Fruit fly (Drosophila melanogaster) whole organism: ENCODE data around the gene esg.

ENCODE experiments used
- CG8478 ChIP-seq: fragments of >200 bp; optimal IDR thresholded peaks from 2 replicates; lab custom pipeline; 2018; ENCODE audit warnings: inconsistent platforms
- Dll ChIP-seq: fragments of >200 bp; optimal IDR thresholded peaks from 2 replicates; lab custom pipeline; 2017
- psq ChIP-seq: fragments of >200 bp; optimal IDR thresholded peaks from 2 replicates; lab custom pipeline; 2017
- usp ChIP-seq: fragments of >200 bp; optimal IDR thresholded peaks from 2 replicates; lab custom pipeline; 2017; ENCODE audit warnings: missing biosample characterization, missing genetic modification characterization, mixed read lengths

DNA sequence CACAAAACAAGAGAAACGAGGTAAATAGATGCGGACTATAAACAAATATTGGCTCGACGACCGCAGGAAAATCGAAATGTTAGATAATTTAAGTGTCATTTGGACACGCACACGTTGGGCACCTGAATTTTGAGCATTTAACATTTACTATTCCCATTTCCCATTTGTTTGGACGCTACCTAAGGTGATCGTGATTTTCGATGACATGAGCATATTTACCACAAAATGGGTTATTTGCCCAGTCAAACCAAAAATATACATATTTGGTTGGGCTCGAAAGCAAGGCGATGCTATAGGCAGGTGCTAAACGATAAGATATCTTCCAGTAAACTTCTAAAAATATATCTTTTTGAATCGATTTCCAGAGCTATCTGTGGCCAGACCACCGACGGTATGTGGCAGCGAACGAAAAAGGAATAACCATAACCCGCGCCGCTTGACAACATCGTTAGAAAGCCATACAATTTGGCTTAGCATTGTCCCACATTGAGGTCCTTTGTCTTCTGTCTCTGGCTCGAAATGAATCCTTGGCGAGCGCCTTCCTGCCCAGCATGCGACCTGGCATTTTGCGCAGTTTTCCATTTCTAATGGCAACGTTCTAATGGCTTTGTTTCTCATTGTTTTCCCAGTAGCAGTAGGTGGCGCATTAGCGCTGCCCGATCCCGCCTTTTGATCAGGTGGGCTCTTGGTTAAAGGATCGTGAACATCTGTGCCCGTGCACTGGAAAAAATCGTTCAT is 9.4 kb upstream of the esg start:
- TF ChIP-seq usp (GFP tag; lab: Kevin White, UChicago) (no peak), Dll (lab: Kevin White, UChicago) (no peak), CG8478 (lab: Kevin White, UChicago) (no peak), psq (lab: Kevin White, UChicago) (no peak)
